Worm (Caenorhabditis elegans): Measurements from ENCODE around the gene F32D8.12.
A peak's percentile ranks its signal among the peaks of the same experiment; 100 is the strongest.

Gene F32D8.12

DNA sequence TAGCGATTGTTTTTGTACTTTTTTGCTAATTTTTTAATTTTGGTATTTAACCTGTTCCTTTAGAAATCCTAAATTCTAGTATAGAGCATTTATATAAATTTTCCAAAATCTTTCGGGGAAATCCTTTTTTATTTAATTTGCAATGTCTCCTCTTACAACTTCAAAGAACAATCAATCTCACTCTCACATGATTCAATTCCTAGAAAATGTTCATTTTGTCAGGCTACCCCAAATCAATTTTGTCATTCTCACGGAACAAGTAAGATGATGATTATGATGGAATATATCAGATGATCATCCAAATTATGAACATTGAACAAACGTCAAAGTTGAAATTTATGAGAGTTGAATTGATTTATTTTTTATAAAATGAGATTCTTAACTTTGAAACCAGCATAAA is 46.5 kb upstream of the F32D8.12 start (continued):
- no peak for TF ChIP-seq F44E2.7 (GFP tag; IDR thresholded peaks at IDR 0.05)
- no peak for TF ChIP-seq ctbp-1 (GFP tag; IDR thresholded peaks at IDR 0.05)
- no peak for TF ChIP-seq dmd-8 (GFP tag; IDR thresholded peaks at IDR 0.05)
- TF ChIP-seq attf-4 (tag; optimal IDR thresholded peaks at IDR 0.05), result no peak
- peak; percentile 70 for TF ChIP-seq mep-1 (tag; optimal IDR thresholded peaks at IDR 0.05)
- no peak for TF ChIP-seq duxl-1 (tag; optimal IDR thresholded peaks at IDR 0.05; ENCODE audit: poor library complexity)
- 0 out of 2 replicates have a peak, but pooled peaks have one; percentile 23 for TF ChIP-seq lin-38 (GFP tag; IDR thresholded peaks at IDR 0.05)
- TF ChIP-seq unc-62 (GFP tag; optimal IDR thresholded peaks at IDR 0.05 in 1 of 2), result peak in 1 of 2 experiments; percentile 66
- no peak for TF ChIP-seq unc-62 (tag; optimal IDR thresholded peaks at IDR 0.05)
- no peak for TF ChIP-seq lim-7 (GFP tag; IDR thresholded peaks at IDR 0.05)
- TF ChIP-seq pqm-1 (tag; optimal IDR thresholded peaks at IDR 0.05), result no peak
- TF ChIP-seq F37D6.2 (tag; optimal IDR thresholded peaks at IDR 0.05), result no peak
- TF ChIP-seq daf-19 (GFP tag; conservative IDR thresholded peaks at IDR 0.05), result no peak
- TF ChIP-seq daf-12 (tag; optimal IDR thresholded peaks at IDR 0.05), result no peak
- TF ChIP-seq ceh-20 (GFP tag; IDR thresholded peaks at IDR 0.05), result peak; percentile 23; the same call in 1 of the 2 replicates
- peak in 1 of 2 experiments; percentile 76 for TF ChIP-seq lsy-2 (tag; optimal IDR thresholded peaks at IDR 0.05)
- TF ChIP-seq dpl-1 (GFP tag; optimal IDR thresholded peaks at IDR 0.05), result no peak
- peak; percentile 85 for TF ChIP-seq hlh-30 (tag; optimal IDR thresholded peaks at IDR 0.05; ENCODE audit: insufficient read depth)
- TF ChIP-seq php-3 (GFP tag; IDR thresholded peaks at IDR 0.05), result no peak
- TF ChIP-seq hmg-1.1 (GFP tag; IDR thresholded peaks at IDR 0.05), result no peak
- TF ChIP-seq F49E8.2 (tag; optimal IDR thresholded peaks at IDR 0.05; ENCODE audit: borderline replicate concordance), result no peak
- no peak for TF ChIP-seq rbr-2 (tag; optimal IDR thresholded peaks at IDR 0.05)
- TF ChIP-seq tag-97 (GFP tag; IDR thresholded peaks at IDR 0.05), result no peak
- TF ChIP-seq dve-1 (tag; optimal IDR thresholded peaks at IDR 0.05; ENCODE audit: insufficient read depth), result peak; percentile 37
- no peak for TF ChIP-seq nhr-10 (tag; optimal IDR thresholded peaks at IDR 0.05)
- no peak for TF ChIP-seq egl-27 (tag; optimal IDR thresholded peaks at IDR 0.05)
- TF ChIP-seq nhr-42 (GFP tag; IDR thresholded peaks at IDR 0.05), result 0 out of 2 replicates have a peak, but pooled peaks have one; percentile 16
- TF ChIP-seq D1046.2 (GFP tag; IDR thresholded peaks at IDR 0.05), result no peak
- TF ChIP-seq nhr-76 (tag; optimal IDR thresholded peaks at IDR 0.05), result no peak
- no peak for TF ChIP-seq nhr-6 (tag; optimal IDR thresholded peaks at IDR 0.05)
- TF ChIP-seq ZK546.5 (tag; optimal IDR thresholded peaks at IDR 0.05), result no peak
- TF ChIP-seq spr-1 (tag; optimal IDR thresholded peaks at IDR 0.05), result no peak
- TF ChIP-seq zfp-3 (GFP tag; conservative IDR thresholded peaks at IDR 0.05), result no peak
- no peak for TF ChIP-seq mxl-2 (GFP tag; conservative IDR thresholded peaks at IDR 0.05)
- no peak; the same call in 1 of the 2 replicates for TF ChIP-seq saeg-2 (GFP tag; IDR thresholded peaks at IDR 0.05)
- no peak for TF ChIP-seq cey-2 (tag; optimal IDR thresholded peaks at IDR 0.05; ENCODE audit: borderline replicate concordance, insufficient read depth)
- no peak for TF ChIP-seq spr-3 (GFP tag; optimal IDR thresholded peaks at IDR 0.05)
- TF ChIP-seq Y105C5A.15 (GFP tag; IDR thresholded peaks at IDR 0.05), result no peak
- TF ChIP-seq fkh-10 (GFP tag; optimal IDR thresholded peaks at IDR 0.05), result peak; percentile 95
- TF ChIP-seq ces-1 (GFP tag; optimal IDR thresholded peaks at IDR 0.05), result peak; percentile 70
- no peak for TF ChIP-seq zip-2 (tag; optimal IDR thresholded peaks at IDR 0.05)
- TF ChIP-seq mxl-3 (GFP tag; optimal IDR thresholded peaks at IDR 0.05), result no peak
- TF ChIP-seq daf-16 (GFP tag; optimal IDR thresholded peaks at IDR 0.05), result no peak
- TF ChIP-seq daf-16 (tag; optimal IDR thresholded peaks at IDR 0.05), result peak; percentile 22
- peak in 1 of 2 experiments; percentile 29 for TF ChIP-seq mdl-1 (tag; optimal IDR thresholded peaks at IDR 0.05)
- TF ChIP-seq aha-1 (tag), result peak; percentile 30
- TF ChIP-seq ztf-11 (tag; optimal IDR thresholded peaks at IDR 0.05), result no peak
- TF ChIP-seq ceh-44 (GFP tag; IDR thresholded peaks at IDR 0.05), result no peak
- TF ChIP-seq madf-9 (GFP tag; conservative IDR thresholded peaks at IDR 0.05), result no peak
- TF ChIP-seq ceh-32 (tag; optimal IDR thresholded peaks at IDR 0.05; ENCODE audit: poor library complexity), result no peak
- TF ChIP-seq madf-5 (GFP tag; IDR thresholded peaks at IDR 0.05), result no peak
- no peak for TF ChIP-seq tra-1 (GFP tag; IDR thresholded peaks at IDR 0.05)
